Worm (Caenorhabditis elegans): Measurements from ENCODE around the gene ZK228.13.

- TF ChIP-seq zag-1 (tag; optimal IDR thresholded peaks at IDR 0.05) (no peak), lin-39 (tag; optimal IDR thresholded peaks at IDR 0.05) (no peak), egl-27 (tag; optimal IDR thresholded peaks at IDR 0.05) (no peak), ceh-28 (tag; optimal IDR thresholded peaks at IDR 0.05) (no peak), lin-15B (tag; optimal IDR thresholded peaks at IDR 0.05) (no peak), nhr-76 (tag; optimal IDR thresholded peaks at IDR 0.05) (no peak), ceh-44 (GFP tag; IDR thresholded peaks at IDR 0.05) (no peak), unc-130 (GFP tag; optimal IDR thresholded peaks at IDR 0.05) (no peak), aly-2 (tag; optimal IDR thresholded peaks at IDR 0.05) (no peak), daf-19 (GFP tag; conservative IDR thresholded peaks at IDR 0.05) (no peak)
Measured at ce11 chrV:18444118-18444517, 23.9 kb downstream of the ZK228.13 start, which contains the start of gene ZK228.1.
